Worm (Caenorhabditis elegans): ENCODE data around the gene F18A1.1.

The F18A1.1 gene

DNA sequence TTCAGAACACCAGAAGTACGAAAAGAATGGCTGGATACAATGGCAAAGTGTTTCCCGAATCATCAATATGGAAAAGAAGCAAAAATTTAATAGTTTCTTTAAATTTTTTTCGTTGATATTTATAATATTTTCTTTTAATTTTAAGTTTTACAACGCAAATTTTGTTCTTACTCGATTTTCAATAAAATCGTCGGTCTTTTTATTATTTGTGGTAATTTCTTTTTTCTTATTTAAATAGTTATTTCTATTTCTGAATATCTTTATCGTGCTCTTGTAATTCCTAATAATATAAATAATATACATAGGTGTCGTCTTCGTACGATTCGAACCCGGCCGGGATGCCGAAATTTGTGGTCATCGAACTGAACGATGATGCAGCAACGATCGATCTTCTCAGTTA lies 13.0 kb upstream of the F18A1.1 start, which contains the start of gene lir-1:
Gene lir-1 (plus strand): TSS at position 301 of the 400 bp plus-strand sequence.
- TF ChIP-seq flt-1 (GFP tag; IDR thresholded peaks at IDR 0.05) (no peak), hnd-1 (tag; optimal IDR thresholded peaks at IDR 0.05) (no peak), sea-1 (GFP tag; conservative IDR thresholded peaks at IDR 0.05) (no peak), ets-7 (tag; optimal IDR thresholded peaks at IDR 0.05) (no peak), tbx-11 (GFP tag; IDR thresholded peaks at IDR 0.05) (no peak), tbx-37 (GFP tag; conservative IDR thresholded peaks at IDR 0.05) (no peak), hmg-4 (GFP tag; optimal IDR thresholded peaks at IDR 0.05) (no peak), pes-1 (GFP tag; IDR thresholded peaks at IDR 0.05) (no peak), B0310.2 (tag; optimal IDR thresholded peaks at IDR 0.05) (no peak), tra-4 (tag; optimal IDR thresholded peaks at IDR 0.05) (no peak), F13C5.2 (tag; optimal IDR thresholded peaks at IDR 0.05) (no peak), hmbx-1 (tag; optimal IDR thresholded peaks at IDR 0.05) (no peak), scrt-1 (GFP tag; IDR thresholded peaks at IDR 0.05) (no peak), aly-1 (tag; optimal IDR thresholded peaks at IDR 0.05) (no peak), ama-1 (optimal IDR thresholded peaks at IDR 0.05) (no peak), ceh-36 (tag; optimal IDR thresholded peaks at IDR 0.05) (no peak), ceh-13 (GFP tag; optimal IDR thresholded peaks at IDR 0.05) (no peak)

DNA sequence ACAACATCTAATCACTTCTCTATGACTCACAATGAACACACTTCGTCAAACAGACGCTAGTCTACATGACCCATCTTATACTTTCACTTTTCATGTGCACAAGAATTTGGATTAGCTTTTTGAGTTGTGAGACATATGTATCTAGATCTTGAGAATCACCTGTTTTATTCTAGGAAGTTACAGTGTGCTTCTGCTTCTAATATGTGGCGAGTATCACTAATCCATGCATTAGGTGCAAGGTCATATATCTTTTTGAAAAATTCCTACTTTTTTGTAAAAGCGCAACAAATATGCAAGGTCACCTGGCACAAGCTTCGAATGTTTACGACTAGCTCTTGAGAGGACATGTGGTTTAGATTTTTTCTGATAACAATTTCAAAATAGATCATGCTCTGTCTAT lies 8.9 kb upstream of the F18A1.1 start:
- no peak for TF ChIP-seq hmbx-1 (tag; optimal IDR thresholded peaks at IDR 0.05)
- no peak for TF ChIP-seq hmg-4 (GFP tag; optimal IDR thresholded peaks at IDR 0.05)
- TF ChIP-seq tbx-11 (GFP tag; IDR thresholded peaks at IDR 0.05), result no peak
- TF ChIP-seq tra-4 (tag; optimal IDR thresholded peaks at IDR 0.05), result no peak

DNA sequence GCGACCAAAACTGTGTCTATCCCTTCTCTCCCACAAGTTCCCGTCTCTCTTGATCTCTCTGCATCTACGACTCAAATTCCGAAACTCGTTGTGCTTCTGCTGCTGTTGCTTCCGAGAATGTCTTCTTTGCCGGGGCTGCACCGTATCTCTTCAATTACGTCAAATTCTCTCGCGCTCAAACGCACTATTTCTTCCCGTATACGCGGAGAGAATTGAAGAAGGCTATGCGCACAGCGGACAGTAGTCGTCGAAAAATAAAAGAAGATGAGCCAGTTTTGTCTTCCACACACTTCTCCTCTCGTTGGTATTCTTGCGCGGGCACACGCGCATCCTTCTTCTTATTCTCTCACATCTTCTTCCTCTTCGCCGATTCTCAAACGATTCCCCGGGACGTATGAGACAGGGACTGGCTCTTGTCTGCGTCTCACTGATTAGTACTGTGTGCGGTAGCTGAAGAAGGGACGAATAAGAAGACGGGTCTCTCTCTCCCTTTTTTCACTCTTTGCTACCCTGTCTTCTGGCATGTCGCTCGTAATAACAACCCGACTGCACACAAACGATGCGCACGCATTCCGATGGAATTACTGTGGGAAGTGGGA lies 8.3 kb upstream of the F18A1.1 start:
- TF ChIP-seq tbx-37 (GFP tag; conservative IDR thresholded peaks at IDR 0.05) (no peak), B0310.2 (tag; optimal IDR thresholded peaks at IDR 0.05) (no peak), scrt-1 (GFP tag; IDR thresholded peaks at IDR 0.05) (no peak), sea-1 (GFP tag; conservative IDR thresholded peaks at IDR 0.05) (no peak), tbx-11 (GFP tag; IDR thresholded peaks at IDR 0.05) (0 out of 2 replicates have a peak, but pooled peaks have one; percentile 37), flt-1 (GFP tag; IDR thresholded peaks at IDR 0.05) (no peak), aly-1 (tag; optimal IDR thresholded peaks at IDR 0.05) (peak; percentile 40), tra-4 (tag; optimal IDR thresholded peaks at IDR 0.05) (no peak), F13C5.2 (tag; optimal IDR thresholded peaks at IDR 0.05) (peak; percentile 2), hmbx-1 (tag; optimal IDR thresholded peaks at IDR 0.05) (no peak), pes-1 (GFP tag; IDR thresholded peaks at IDR 0.05) (no peak), hnd-1 (tag; optimal IDR thresholded peaks at IDR 0.05) (no peak), ceh-36 (tag; optimal IDR thresholded peaks at IDR 0.05) (no peak), hmg-4 (GFP tag; optimal IDR thresholded peaks at IDR 0.05) (peak; percentile 45), ceh-13 (GFP tag; optimal IDR thresholded peaks at IDR 0.05) (no peak), ama-1 (optimal IDR thresholded peaks at IDR 0.05) (no peak), ets-7 (tag; optimal IDR thresholded peaks at IDR 0.05) (no peak)

DNA sequence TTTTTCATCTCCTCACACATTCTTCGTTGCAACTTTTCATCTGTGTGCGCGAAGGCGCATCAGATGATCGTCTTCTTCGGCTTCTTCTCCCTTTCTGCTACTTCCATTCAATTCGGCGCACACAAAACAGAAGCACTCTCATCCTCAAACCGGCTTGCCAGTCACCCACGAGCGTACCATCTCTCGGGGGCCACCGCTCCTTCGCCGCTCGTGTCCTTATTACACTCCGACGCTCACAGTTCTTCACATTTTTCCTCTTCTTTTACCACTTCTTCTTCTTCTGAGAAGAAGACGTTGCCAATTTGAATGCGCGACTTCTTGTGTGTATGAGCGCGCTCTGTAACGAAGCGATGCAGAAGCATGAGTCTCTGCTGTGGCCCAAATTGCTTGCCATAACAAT lies 6.2 kb upstream of the F18A1.1 start:
- no peak for TF ChIP-seq scrt-1 (GFP tag; IDR thresholded peaks at IDR 0.05)
- TF ChIP-seq aly-1 (tag; optimal IDR thresholded peaks at IDR 0.05), result no peak
- peak; percentile 23 for TF ChIP-seq hmg-4 (GFP tag; optimal IDR thresholded peaks at IDR 0.05)
- TF ChIP-seq ceh-36 (tag; optimal IDR thresholded peaks at IDR 0.05), result no peak
- no peak for TF ChIP-seq sea-1 (GFP tag; conservative IDR thresholded peaks at IDR 0.05)
- no peak for TF ChIP-seq tbx-37 (GFP tag; conservative IDR thresholded peaks at IDR 0.05)

DNA sequence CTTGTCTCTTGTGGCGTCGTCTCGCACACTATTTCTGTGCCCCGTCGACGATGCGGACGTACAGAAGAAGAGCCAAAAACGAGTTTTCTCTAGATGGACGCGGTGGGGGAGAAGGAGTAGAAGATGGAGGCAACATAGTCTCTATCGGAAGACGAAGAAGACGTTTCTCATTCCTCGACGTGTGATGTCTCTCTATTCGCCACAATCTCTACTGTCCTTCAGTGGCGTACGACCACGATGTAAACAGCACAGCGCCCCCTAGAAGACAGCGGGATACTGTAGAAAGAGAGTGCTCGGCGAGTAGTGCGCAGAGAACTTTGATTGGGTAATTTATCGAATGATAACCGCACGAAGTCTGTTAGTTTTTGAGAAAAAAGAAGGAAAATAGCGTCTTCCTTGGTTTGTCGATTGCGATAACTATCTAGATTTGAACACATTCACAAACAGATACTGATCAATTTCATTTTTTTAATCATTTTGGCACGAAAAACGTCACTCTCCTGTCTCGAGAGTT lies 5.1 kb upstream of the F18A1.1 start:
- no peak for TF ChIP-seq F13C5.2 (tag; optimal IDR thresholded peaks at IDR 0.05)
- TF ChIP-seq flt-1 (GFP tag; IDR thresholded peaks at IDR 0.05), result no peak
- TF ChIP-seq tbx-37 (GFP tag; conservative IDR thresholded peaks at IDR 0.05), result no peak
- no peak for TF ChIP-seq ceh-13 (GFP tag; optimal IDR thresholded peaks at IDR 0.05)
- no peak for TF ChIP-seq hmg-4 (GFP tag; optimal IDR thresholded peaks at IDR 0.05)
- no peak for TF ChIP-seq hnd-1 (tag; optimal IDR thresholded peaks at IDR 0.05)

DNA sequence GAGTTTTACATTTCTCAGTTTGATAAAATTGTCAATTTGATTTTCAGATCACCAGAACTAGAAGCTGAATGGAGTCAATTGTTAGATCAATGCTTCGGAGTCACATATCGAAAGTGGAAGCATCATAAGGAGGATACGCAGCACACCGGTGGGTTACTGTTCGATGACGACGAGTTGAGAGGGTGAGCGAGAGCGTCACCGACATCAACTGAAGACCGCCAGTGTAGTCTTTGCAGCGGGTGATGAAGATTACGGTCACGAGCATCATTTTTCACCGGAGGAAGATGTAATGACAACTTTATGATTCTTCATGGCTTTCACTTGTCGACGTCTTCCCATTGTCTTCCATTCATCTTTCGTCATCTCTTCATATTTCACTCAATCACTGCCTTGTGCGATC lies 2.8 kb upstream of the F18A1.1 start, which contains the start of gene lin-26:
Gene lin-26 (plus strand): TSS at position 301 of the 400 bp plus-strand sequence.
- TF ChIP-seq hmg-4 (GFP tag; optimal IDR thresholded peaks at IDR 0.05) (no peak), tra-4 (tag; optimal IDR thresholded peaks at IDR 0.05) (no peak), ets-7 (tag; optimal IDR thresholded peaks at IDR 0.05) (no peak), pes-1 (GFP tag; IDR thresholded peaks at IDR 0.05) (no peak), ama-1 (optimal IDR thresholded peaks at IDR 0.05) (no peak), aly-1 (tag; optimal IDR thresholded peaks at IDR 0.05) (no peak), tbx-37 (GFP tag; conservative IDR thresholded peaks at IDR 0.05) (no peak), flt-1 (GFP tag; IDR thresholded peaks at IDR 0.05) (no peak), scrt-1 (GFP tag; IDR thresholded peaks at IDR 0.05) (no peak), hmbx-1 (tag; optimal IDR thresholded peaks at IDR 0.05) (no peak)

DNA sequence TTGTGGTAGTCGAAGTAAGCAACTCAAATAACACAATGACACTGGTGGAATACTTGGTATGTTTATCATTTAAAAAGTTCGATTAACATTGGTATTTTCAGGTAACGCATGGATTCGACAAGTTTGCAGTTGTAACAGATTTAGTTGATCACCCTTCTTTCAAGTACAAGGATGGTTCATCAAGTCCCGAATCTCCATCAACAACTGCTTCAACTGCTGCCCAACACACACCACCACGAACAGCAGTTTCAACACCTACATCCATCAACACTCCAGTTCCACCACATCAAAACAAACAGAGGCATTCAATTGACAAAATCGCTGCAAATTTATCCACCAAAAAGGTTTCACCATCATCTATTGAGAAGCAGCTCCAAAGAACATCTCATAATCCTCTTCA lies 2.2 kb upstream of the F18A1.1 start:
- TF ChIP-seq flt-1 (GFP tag; IDR thresholded peaks at IDR 0.05) (no peak), tbx-37 (GFP tag; conservative IDR thresholded peaks at IDR 0.05) (no peak), tra-4 (tag; optimal IDR thresholded peaks at IDR 0.05) (no peak), ets-7 (tag; optimal IDR thresholded peaks at IDR 0.05) (no peak), pes-1 (GFP tag; IDR thresholded peaks at IDR 0.05) (no peak), ceh-13 (GFP tag; optimal IDR thresholded peaks at IDR 0.05) (no peak), hnd-1 (tag; optimal IDR thresholded peaks at IDR 0.05) (no peak), B0310.2 (tag; optimal IDR thresholded peaks at IDR 0.05) (no peak), ceh-36 (tag; optimal IDR thresholded peaks at IDR 0.05) (no peak), hmg-4 (GFP tag; optimal IDR thresholded peaks at IDR 0.05) (no peak), sea-1 (GFP tag; conservative IDR thresholded peaks at IDR 0.05) (no peak), hmbx-1 (tag; optimal IDR thresholded peaks at IDR 0.05) (no peak), tbx-11 (GFP tag; IDR thresholded peaks at IDR 0.05) (no peak)

DNA sequence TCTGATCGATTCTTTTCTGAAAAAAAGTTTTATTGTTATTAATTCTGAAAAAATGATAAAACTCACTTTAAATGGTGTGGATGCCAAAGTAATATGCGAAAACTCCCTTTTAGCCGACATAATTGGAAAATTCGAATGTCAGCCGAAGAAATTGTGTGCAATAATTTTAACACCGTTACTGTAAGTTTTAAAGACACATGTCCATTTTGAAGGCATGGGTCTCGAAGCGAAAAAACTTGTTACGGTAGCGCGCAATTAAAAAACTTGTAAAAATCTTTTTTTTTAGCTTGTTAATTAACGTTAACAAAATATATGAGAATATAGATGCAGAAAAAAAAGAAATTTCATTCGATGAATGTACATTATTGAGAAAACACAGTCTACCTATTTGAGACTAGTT lies 5.7 kb downstream of the F18A1.1 start, which contains the start of gene pid-1:
Gene pid-1 (minus strand): TSS at position 173 of the 400 bp plus-strand sequence.
- TF ChIP-seq scrt-1 (GFP tag; IDR thresholded peaks at IDR 0.05), result no peak
- no peak for TF ChIP-seq tra-4 (tag; optimal IDR thresholded peaks at IDR 0.05)
- no peak for TF ChIP-seq ets-7 (tag; optimal IDR thresholded peaks at IDR 0.05)
- no peak for TF ChIP-seq B0310.2 (tag; optimal IDR thresholded peaks at IDR 0.05)
- TF ChIP-seq sea-1 (GFP tag; conservative IDR thresholded peaks at IDR 0.05), result no peak
